Worm (Caenorhabditis elegans): ENCODE measurements around the gene sec-3.

sec-3 gene

ce11 chrX:3099832-3100231, at the start of gene sec-3:
Gene sec-3, minus strand, starts transcription at chrX:3099852.
- no peak for TF ChIP-seq ref-1 (GFP tag; conservative IDR thresholded peaks at IDR 0.05)
- TF ChIP-seq ztf-23 (GFP tag; IDR thresholded peaks at IDR 0.05): peak; percentile 78; the same call in 1 of the 2 replicates
- peak; percentile 61 for TF ChIP-seq med-1 (GFP tag; optimal IDR thresholded peaks at IDR 0.05; ENCODE audit: insufficient read depth)
- peak; percentile 58; the same call in 1 of the 2 replicates for TF ChIP-seq ztf-29 (GFP tag; IDR thresholded peaks at IDR 0.05)
- TF ChIP-seq tab-1 (GFP tag; IDR thresholded peaks at IDR 0.05): peak; percentile 65; the same call in 1 of the 2 replicates
- TF ChIP-seq T22C8.4 (GFP tag; IDR thresholded peaks at IDR 0.05): no peak
- peak; percentile 85 for TF ChIP-seq flt-1 (GFP tag; IDR thresholded peaks at IDR 0.05)
- peak; percentile 62; the same call in 1 of the 2 replicates for TF ChIP-seq klf-2 (GFP tag; conservative IDR thresholded peaks at IDR 0.05)
- TF ChIP-seq cog-1 (tag; optimal IDR thresholded peaks at IDR 0.05): peak; percentile 88

- TF ChIP-seq flt-1 (GFP tag; IDR thresholded peaks at IDR 0.05): no peak
- no peak for TF ChIP-seq tab-1 (GFP tag; IDR thresholded peaks at IDR 0.05)
Observed at ce11 chrX:3145265-3145664, 45.6 kb upstream of the sec-3 start, which contains the start of gene C15C7.4. Gene C15C7.4, plus strand, starts transcription at chrX:3145565.

ce11 chrX:3141704-3142103, 42.1 kb upstream of the sec-3 start:
- TF ChIP-seq tab-1 (GFP tag; IDR thresholded peaks at IDR 0.05) (no peak), ztf-29 (GFP tag; IDR thresholded peaks at IDR 0.05) (no peak), flt-1 (GFP tag; IDR thresholded peaks at IDR 0.05) (no peak), T22C8.4 (GFP tag; IDR thresholded peaks at IDR 0.05) (no peak), med-1 (GFP tag; optimal IDR thresholded peaks at IDR 0.05; ENCODE audit: insufficient read depth) (no peak), cog-1 (tag; optimal IDR thresholded peaks at IDR 0.05) (no peak), ref-1 (GFP tag; conservative IDR thresholded peaks at IDR 0.05) (no peak), klf-2 (GFP tag; conservative IDR thresholded peaks at IDR 0.05) (no peak), ztf-23 (GFP tag; IDR thresholded peaks at IDR 0.05) (no peak)

ce11 chrX:3139516-3140301, 40.1 kb upstream of the sec-3 start:
- TF ChIP-seq cog-1 (tag; optimal IDR thresholded peaks at IDR 0.05) (no peak), klf-2 (GFP tag; conservative IDR thresholded peaks at IDR 0.05) (no peak), ztf-23 (GFP tag; IDR thresholded peaks at IDR 0.05) (no peak), med-1 (GFP tag; optimal IDR thresholded peaks at IDR 0.05; ENCODE audit: insufficient read depth) (no peak), ref-1 (GFP tag; conservative IDR thresholded peaks at IDR 0.05) (no peak), ztf-29 (GFP tag; IDR thresholded peaks at IDR 0.05) (no peak), T22C8.4 (GFP tag; IDR thresholded peaks at IDR 0.05) (no peak), flt-1 (GFP tag; IDR thresholded peaks at IDR 0.05) (no peak), tab-1 (GFP tag; IDR thresholded peaks at IDR 0.05) (no peak)

ce11 chrX:3135186-3135585, 35.5 kb upstream of the sec-3 start, which contains the start of gene K10B3.1:
Gene K10B3.1, plus strand, starts transcription at chrX:3135486.
- TF ChIP-seq ztf-23 (GFP tag; IDR thresholded peaks at IDR 0.05): no peak

ce11 chrX:3127626-3128142, 28.0 kb upstream of the sec-3 start:
- TF ChIP-seq ztf-23 (GFP tag; IDR thresholded peaks at IDR 0.05): 0 out of 2 replicates have a peak, but pooled peaks have one; percentile 61
- TF ChIP-seq cog-1 (tag; optimal IDR thresholded peaks at IDR 0.05): peak; percentile 81
- TF ChIP-seq T22C8.4 (GFP tag; IDR thresholded peaks at IDR 0.05): peak; percentile 48; the same call in 1 of the 2 replicates
- TF ChIP-seq ztf-29 (GFP tag; IDR thresholded peaks at IDR 0.05): no peak
- TF ChIP-seq flt-1 (GFP tag; IDR thresholded peaks at IDR 0.05): peak; percentile 88
- TF ChIP-seq tab-1 (GFP tag; IDR thresholded peaks at IDR 0.05): peak; percentile 78
- no peak; the same call in 1 of the 2 replicates for TF ChIP-seq klf-2 (GFP tag; conservative IDR thresholded peaks at IDR 0.05)
- TF ChIP-seq ref-1 (GFP tag; conservative IDR thresholded peaks at IDR 0.05): no peak
- no peak for TF ChIP-seq med-1 (GFP tag; optimal IDR thresholded peaks at IDR 0.05; ENCODE audit: insufficient read depth)

ce11 chrX:3126979-3127378, 27.3 kb upstream of the sec-3 start, which contains the start of gene spc-1:
Gene spc-1, minus strand, starts transcription at chrX:3127079.
- TF ChIP-seq ref-1 (GFP tag; conservative IDR thresholded peaks at IDR 0.05): no peak

ce11 chrX:3126233-3126632, 26.6 kb upstream of the sec-3 start:
- TF ChIP-seq ref-1 (GFP tag; conservative IDR thresholded peaks at IDR 0.05): no peak
- TF ChIP-seq ztf-29 (GFP tag; IDR thresholded peaks at IDR 0.05): no peak
- TF ChIP-seq klf-2 (GFP tag; conservative IDR thresholded peaks at IDR 0.05): no peak
- TF ChIP-seq T22C8.4 (GFP tag; IDR thresholded peaks at IDR 0.05): no peak
- no peak for TF ChIP-seq med-1 (GFP tag; optimal IDR thresholded peaks at IDR 0.05; ENCODE audit: insufficient read depth)
- TF ChIP-seq tab-1 (GFP tag; IDR thresholded peaks at IDR 0.05): no peak
- no peak for TF ChIP-seq flt-1 (GFP tag; IDR thresholded peaks at IDR 0.05)
- no peak for TF ChIP-seq ztf-23 (GFP tag; IDR thresholded peaks at IDR 0.05)
- TF ChIP-seq cog-1 (tag; optimal IDR thresholded peaks at IDR 0.05): no peak

- no peak for TF ChIP-seq med-1 (GFP tag; optimal IDR thresholded peaks at IDR 0.05; ENCODE audit: insufficient read depth)
- no peak for TF ChIP-seq tab-1 (GFP tag; IDR thresholded peaks at IDR 0.05)
- TF ChIP-seq flt-1 (GFP tag; IDR thresholded peaks at IDR 0.05): no peak
- no peak for TF ChIP-seq ztf-23 (GFP tag; IDR thresholded peaks at IDR 0.05)
- no peak for TF ChIP-seq ztf-29 (GFP tag; IDR thresholded peaks at IDR 0.05)
- no peak for TF ChIP-seq klf-2 (GFP tag; conservative IDR thresholded peaks at IDR 0.05)
- no peak for TF ChIP-seq cog-1 (tag; optimal IDR thresholded peaks at IDR 0.05)
Observed at ce11 chrX:3119606-3120005, 20.0 kb upstream of the sec-3 start.
